Worm (Caenorhabditis elegans) whole organism, L4 larva: Measurements from ENCODE around the gene F23F1.4.

ENCODE experiments used
- F49E8.2 ChIP-seq: sonication (generic microtip); optimal IDR thresholded peaks from 2 replicates; lab custom pipeline; 2016; ENCODE audit warnings: missing compliant biosample characterization, mild to moderate bottlenecking, missing genetic modification characterization, borderline replicate concordance
- ceh-82 ChIP-seq: sonication (generic microtip); optimal IDR thresholded peaks from 2 replicates; lab custom pipeline; 2017; ENCODE audit warnings: missing biosample characterization, missing genetic modification characterization
- lir-3 ChIP-seq: sonication (generic microtip); optimal IDR thresholded peaks from 2 replicates; lab custom pipeline; 2016; ENCODE audit warnings: mild to moderate bottlenecking, missing genetic modification characterization, missing compliant biosample characterization

DNA sequence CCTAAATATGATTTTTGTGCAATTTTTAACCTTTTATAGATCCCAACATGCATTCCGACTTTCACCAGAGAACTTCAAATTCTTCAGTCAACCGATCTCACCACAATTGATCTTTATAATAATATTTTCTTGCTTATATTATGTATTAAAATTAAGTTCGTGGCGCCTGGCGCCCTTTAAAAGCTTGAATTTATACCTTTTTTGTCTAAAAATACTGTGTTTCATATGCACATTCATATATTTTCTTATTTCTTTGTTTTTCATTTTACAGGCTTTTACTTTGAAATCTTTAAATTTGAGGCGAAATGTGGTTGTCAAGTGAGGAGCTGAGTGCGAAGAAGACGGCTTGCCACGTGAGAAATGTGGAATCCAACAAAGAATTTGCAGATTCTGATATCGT, 16.5 kb upstream of the F23F1.4 start, which contains the start of gene rpoa-49:
- TF ChIP-seq F49E8.2 = no peak
- TF ChIP-seq lir-3 = no peak
- TF ChIP-seq ceh-82 (tag; lab: Kevin White, UChicago) = no peak
